Fruit fly (Drosophila melanogaster): Measurements from ENCODE around the gene CG15210.

CG15210 gene

dm6 chrX:10822678-10823440, 16.2 kb upstream of the CG15210 start (continued):
- TF ChIP-seq amos (GFP tag; IDR thresholded peaks at IDR 0.05; ENCODE audit: partially characterized antibody), result no peak
- TF ChIP-seq CG11398 (GFP tag; optimal IDR thresholded peaks at IDR 0.05), result no peak
- TF ChIP-seq pb (GFP tag; optimal IDR thresholded peaks at IDR 0.05), result no peak
- no peak for TF ChIP-seq NFAT (GFP tag; IDR thresholded peaks at IDR 0.05)
- TF ChIP-seq CG11247 (GFP tag; IDR thresholded peaks at IDR 0.05), result no peak
- TF ChIP-seq D (optimal IDR thresholded peaks at IDR 0.05), result no peak
- peak; percentile 76 for TF ChIP-seq D (GFP tag; optimal IDR thresholded peaks at IDR 0.05)
- TF ChIP-seq CG6272 (GFP tag; IDR thresholded peaks at IDR 0.05), result no peak
- peak; percentile 77 for TF ChIP-seq Med (GFP tag)
- peak; percentile 68 for TF ChIP-seq Sox102F (GFP tag; optimal IDR thresholded peaks at IDR 0.05)
- TF ChIP-seq CG14050 (GFP tag; IDR thresholded peaks at IDR 0.05), result no peak
- no peak for TF ChIP-seq disco-r (GFP tag; optimal IDR thresholded peaks at IDR 0.05)
- TF ChIP-seq Nf-YB (GFP tag; optimal IDR thresholded peaks at IDR 0.05), result peak; percentile 74
- TF ChIP-seq wor (GFP tag; IDR thresholded peaks at IDR 0.05), result peak; percentile 52
- TF ChIP-seq Aef1 (GFP tag; IDR thresholded peaks at IDR 0.05), result no peak
- TF ChIP-seq trem (tag; optimal IDR thresholded peaks at IDR 0.05), result peak; percentile 61
- TF ChIP-seq CG17361 (GFP tag; IDR thresholded peaks at IDR 0.05), result peak; percentile 86
- TF ChIP-seq Dll (GFP tag; IDR thresholded peaks at IDR 0.05; ENCODE audit: partially characterized antibody), result no peak
- TF ChIP-seq nom (GFP tag; optimal IDR thresholded peaks at IDR 0.05), result no peak
- peak; percentile 68 for TF ChIP-seq bcd (GFP tag; optimal IDR thresholded peaks at IDR 0.05)
- no peak for TF ChIP-seq emc (GFP tag; optimal IDR thresholded peaks at IDR 0.05)
- TF ChIP-seq az2 (GFP tag; optimal IDR thresholded peaks at IDR 0.05), result peak; percentile 29
- TF ChIP-seq hb (GFP tag; IDR thresholded peaks at IDR 0.05; ENCODE audit: partially characterized antibody), result no peak
- peak; percentile 84 for TF ChIP-seq CG10267 (tag; optimal IDR thresholded peaks at IDR 0.05)
- peak; percentile 27 for TF ChIP-seq Jarid2 (GFP tag; optimal IDR thresholded peaks at IDR 0.05)
- TF ChIP-seq ab (GFP tag; optimal IDR thresholded peaks at IDR 0.05), result no peak
- peak; percentile 95 for TF ChIP-seq dmrt11E (tag; optimal IDR thresholded peaks at IDR 0.05)
- no peak for TF ChIP-seq Rx (GFP tag; IDR thresholded peaks at IDR 0.05)
- no peak for TF ChIP-seq pros (GFP tag; optimal IDR thresholded peaks at IDR 0.05)
- TF ChIP-seq pum (GFP tag; optimal IDR thresholded peaks at IDR 0.05), result peak; percentile 16
- TF ChIP-seq CTCF (GFP tag; optimal IDR thresholded peaks at IDR 0.05), result no peak
- peak; percentile 53; the same call in 1 of the 3 replicates for TF ChIP-seq CG11695 (GFP tag; IDR thresholded peaks at IDR 0.05)
- TF ChIP-seq vnd (GFP tag; IDR thresholded peaks at IDR 0.05; ENCODE audit: partially characterized antibody), result no peak
- TF ChIP-seq CG4820 (GFP tag; optimal IDR thresholded peaks at IDR 0.05), result peak; percentile 55
- peak; percentile 86 for TF ChIP-seq CG18599 (GFP tag; optimal IDR thresholded peaks at IDR 0.05)
- TF ChIP-seq sug (tag; optimal IDR thresholded peaks at IDR 0.05), result peak; percentile 18
- no peak for TF ChIP-seq inv (GFP tag; IDR thresholded peaks at IDR 0.05; ENCODE audit: partially characterized antibody)
- peak; percentile 59 for TF ChIP-seq tin (GFP tag; optimal IDR thresholded peaks at IDR 0.05)
- no peak for TF ChIP-seq nerfin-2 (GFP tag; IDR thresholded peaks at IDR 0.05; ENCODE audit: partially characterized antibody)
- no peak for TF ChIP-seq pita (GFP tag; optimal IDR thresholded peaks at IDR 0.05)
- TF ChIP-seq mam (GFP tag; optimal IDR thresholded peaks at IDR 0.05), result no peak

- TF ChIP-seq ERR (GFP tag; optimal IDR thresholded peaks at IDR 0.05) (no peak), CG17186 (GFP tag; optimal IDR thresholded peaks at IDR 0.05) (no peak), tx (GFP tag; optimal IDR thresholded peaks at IDR 0.05) (no peak), CG11695 (GFP tag; IDR thresholded peaks at IDR 0.05) (no peak), Adf1 (GFP tag; IDR thresholded peaks at IDR 0.05) (peak; percentile 92), z (GFP tag; IDR thresholded peaks at IDR 0.05) (peak; percentile 84), Sin3A (optimal IDR thresholded peaks at IDR 0.05) (no peak), CG3163 (GFP tag; optimal IDR thresholded peaks at IDR 0.05) (no peak), Oaz (GFP tag; IDR thresholded peaks at IDR 0.05) (no peak), CG6272 (GFP tag; IDR thresholded peaks at IDR 0.05) (no peak), sna (GFP tag; IDR thresholded peaks at IDR 0.05; ENCODE audit: partially characterized antibody) (no peak), usp (GFP tag; optimal IDR thresholded peaks at IDR 0.05) (no peak), pnt (GFP tag; optimal IDR thresholded peaks at IDR 0.05) (no peak), cato (GFP tag; optimal IDR thresholded peaks at IDR 0.05; ENCODE audit: borderline replicate concordance) (no peak), Deaf1 (tag; optimal IDR thresholded peaks at IDR 0.05) (no peak)
These were observed 15.6 kb upstream of the CG15210 start for dm6 chrX:10823441-10823818.

Measured in whole organism, embryonic.